Worm (Caenorhabditis elegans) whole organism, midembryonic: ENCODE measurements around the gene F30B5.11.
"Not testable (repeated sequence)": the region's sequence is repeated elsewhere in the genome, so short reads cannot be mapped to it uniquely, and the experiment has no call there.

ENCODE experiments used
- T22C8.4 ChIP-seq: fragments of 200-800 bp; sonication (Bioruptor generic); IDR thresholded peaks from 2 replicates; pipeline ENCODE4 v1.3.6; 2022; ENCODE audit warnings: missing genetic modification characterization, missing compliant biosample characterization
- cog-1 ChIP-seq: sonication (generic microtip); optimal IDR thresholded peaks from 2 replicates; lab custom pipeline; 2016; ENCODE audit warnings: missing genetic modification characterization, missing compliant biosample characterization
- flt-1 ChIP-seq: fragments of 200-800 bp; sonication (Bioruptor generic); IDR thresholded peaks from 2 replicates; pipeline ENCODE4 v1.3.6; 2022; ENCODE audit warnings: missing genetic modification characterization, missing compliant biosample characterization
- klf-2 ChIP-seq: fragments of 200-800 bp; sonication (Bioruptor generic); conservative IDR thresholded peaks from 2 replicates; pipeline ENCODE4 v1.3.6; 2022; ENCODE audit warnings: missing genetic modification reagents, missing genetic modification characterization, missing compliant biosample characterization
- med-1 ChIP-seq: sonication (generic microtip); optimal IDR thresholded peaks from 2 replicates; lab custom pipeline; 2017; ENCODE audit warnings: missing genetic modification characterization, mild to moderate bottlenecking, missing compliant biosample characterization, antibody characterized with exemption, missing genetic modification reagents; ENCODE audit not compliant: insufficient read depth
- ref-1 ChIP-seq: fragments of 200-800 bp; sonication (Bioruptor generic); conservative IDR thresholded peaks from 2 replicates; pipeline ENCODE4 v1.3.6; 2022; ENCODE audit warnings: missing genetic modification reagents, missing genetic modification characterization, missing compliant biosample characterization
- ztf-23 ChIP-seq: fragments of 200-800 bp; sonication (Bioruptor generic); IDR thresholded peaks from 2 replicates; pipeline ENCODE4 v1.3.6; 2022; ENCODE audit warnings: missing genetic modification reagents, missing genetic modification characterization, missing compliant biosample characterization
- ztf-29 ChIP-seq: fragments of 200-800 bp; sonication (Bioruptor generic); IDR thresholded peaks from 2 replicates; pipeline ENCODE4 v1.3.6; 2022; ENCODE audit warnings: missing genetic modification reagents, missing genetic modification characterization, missing compliant biosample characterization

- not testable (repeated sequence) for TF ChIP-seq cog-1 (tag; lab: Kevin White, UChicago); T22C8.4 (GFP tag; lab: Robert Waterston, UW); ref-1 (GFP tag; lab: Robert Waterston, UW); ztf-29 (GFP tag; lab: Robert Waterston, UW); klf-2 (GFP tag; lab: Robert Waterston, UW); med-1 (GFP tag; lab: Kevin White, UChicago)
- TF ChIP-seq flt-1 (GFP tag; lab: Robert Waterston, UW), result peak; percentile 51; the same call in 1 of the 2 replicates
- TF ChIP-seq ztf-23 (GFP tag; lab: Robert Waterston, UW), result peak; percentile 78
Measured at ce11 chrIV:4184767-4185166, 35.1 kb downstream of the F30B5.11 start.
